Fruit fly (Drosophila melanogaster) whole organism, pupa: Measurements from ENCODE around the gene CG4367.

Experiments used
- CG10348 ChIP-seq: fragments of 200-800 bp; sonication (Bioruptor generic); IDR thresholded peaks from 2 replicates; pipeline ENCODE4 v1.3.6; 2022; ENCODE audit warnings: missing biosample characterization, missing genetic modification characterization
- CG12605 ChIP-seq: fragments of 200-800 bp; sonication (Bioruptor generic); IDR thresholded peaks from 2 replicates; pipeline ENCODE4 v1.3.6; 2022; ENCODE audit warnings: missing biosample characterization, missing genetic modification characterization
- CG13204 ChIP-seq: fragments of 200-800 bp; sonication (Bioruptor generic); optimal IDR thresholded peaks from 2 replicates; lab custom pipeline; 2018; ENCODE audit warnings: missing biosample characterization, mild to moderate bottlenecking, missing genetic modification characterization, moderate library complexity
- CG14655 ChIP-seq: fragments of 200-800 bp; sonication (Bioruptor generic); optimal IDR thresholded peaks from 3 replicates; lab custom pipeline; 2017; ENCODE audit warnings: mild to moderate bottlenecking, missing biosample characterization, missing genetic modification reagents, missing genetic modification characterization
- CG15710 ChIP-seq: fragments of 200-800 bp; sonication (Bioruptor generic); optimal IDR thresholded peaks from 2 replicates; lab custom pipeline; 2018; ENCODE audit warnings: missing biosample characterization, mild to moderate bottlenecking, missing genetic modification characterization, moderate library complexity
- CG17806 ChIP-seq: fragments of 200-800 bp; sonication (Bioruptor generic); optimal IDR thresholded peaks from 2 replicates; lab custom pipeline; 2018; ENCODE audit warnings: missing biosample characterization, mild to moderate bottlenecking, missing genetic modification characterization, moderate library complexity
- CG32121 ChIP-seq: fragments of 200-800 bp; sonication (Bioruptor generic); IDR thresholded peaks from 2 replicates; pipeline ENCODE4 v1.3.6; 2022; ENCODE audit warnings: missing biosample characterization, missing genetic modification characterization
- CG34367 ChIP-seq: fragments of 200-800 bp; sonication (Bioruptor generic); optimal IDR thresholded peaks from 2 replicates; lab custom pipeline; 2018; ENCODE audit warnings: missing biosample characterization, mild to moderate bottlenecking, missing genetic modification characterization
- CG4496 ChIP-seq: fragments of 200-800 bp; sonication (Bioruptor generic); IDR thresholded peaks from 3 replicates; pipeline ENCODE4 v1.3.6; 2022; ENCODE audit warnings: missing biosample characterization, missing genetic modification characterization
- CG8159 ChIP-seq: fragments of 200-800 bp; sonication (Bioruptor generic); optimal IDR thresholded peaks from 3 replicates; lab custom pipeline; 2018; ENCODE audit warnings: missing biosample characterization, mild to moderate bottlenecking, missing genetic modification characterization, moderate library complexity
- CG8301 ChIP-seq: fragments of 200-800 bp; sonication (Bioruptor generic); optimal IDR thresholded peaks from 2 replicates; lab custom pipeline; 2018; ENCODE audit warnings: missing biosample characterization, mild to moderate bottlenecking, missing genetic modification characterization
- CG9948 ChIP-seq: fragments of 200-800 bp; sonication (Bioruptor generic); optimal IDR thresholded peaks from 2 replicates; lab custom pipeline; 2018; ENCODE audit warnings: missing biosample characterization, mild to moderate bottlenecking, missing genetic modification characterization, moderate library complexity
- D1 ChIP-seq: fragments of 200-800 bp; sonication (Bioruptor generic); optimal IDR thresholded peaks from 2 replicates; lab custom pipeline; 2018; ENCODE audit warnings: missing biosample characterization, mild to moderate bottlenecking, missing genetic modification characterization, moderate library complexity
- EcR ChIP-seq: fragments of 200-800 bp; sonication (Bioruptor generic); optimal IDR thresholded peaks from 3 replicates; lab custom pipeline; 2019; ENCODE audit warnings: missing biosample characterization, missing genetic modification characterization, mild to moderate bottlenecking, moderate library complexity, missing genetic modification reagents
- Ets98B ChIP-seq: fragments of 200-800 bp; sonication (Bioruptor generic); IDR thresholded peaks from 2 replicates; pipeline ENCODE4 v1.3.6; 2022; ENCODE audit warnings: missing biosample characterization, missing genetic modification characterization
- Pif1A ChIP-seq: fragments of 200-800 bp; sonication (Bioruptor generic); optimal IDR thresholded peaks from 3 replicates; lab custom pipeline; 2016; ENCODE audit warnings: missing biosample characterization, missing genetic modification characterization
- Pif1B ChIP-seq: fragments of 200-800 bp; sonication (Bioruptor generic); optimal IDR thresholded peaks from 3 replicates; lab custom pipeline; 2016; ENCODE audit warnings: missing biosample characterization, missing genetic modification characterization
- Snoo ChIP-seq: fragments of 200-800 bp; sonication (Bioruptor generic); optimal IDR thresholded peaks from 3 replicates; lab custom pipeline; 2017; ENCODE audit warnings: missing biosample characterization, mild to moderate bottlenecking, missing genetic modification characterization, inconsistent platforms
- fd96Ca ChIP-seq: fragments of 200-800 bp; sonication (Bioruptor generic); IDR thresholded peaks from 3 replicates; pipeline ENCODE4 v1.3.6; 2022; ENCODE audit warnings: missing biosample characterization, missing genetic modification characterization
- gl ChIP-seq: fragments of 200-800 bp; sonication (Bioruptor generic); optimal IDR thresholded peaks from 2 replicates; lab custom pipeline; 2018; ENCODE audit warnings: missing biosample characterization, mild to moderate bottlenecking, missing genetic modification characterization
- rn ChIP-seq: fragments of 200-800 bp; sonication (Bioruptor generic); IDR thresholded peaks from 2 replicates; pipeline ENCODE4 v1.3.6; 2022; ENCODE audit warnings: missing biosample characterization, missing genetic modification characterization

Gene CG4367

DNA sequence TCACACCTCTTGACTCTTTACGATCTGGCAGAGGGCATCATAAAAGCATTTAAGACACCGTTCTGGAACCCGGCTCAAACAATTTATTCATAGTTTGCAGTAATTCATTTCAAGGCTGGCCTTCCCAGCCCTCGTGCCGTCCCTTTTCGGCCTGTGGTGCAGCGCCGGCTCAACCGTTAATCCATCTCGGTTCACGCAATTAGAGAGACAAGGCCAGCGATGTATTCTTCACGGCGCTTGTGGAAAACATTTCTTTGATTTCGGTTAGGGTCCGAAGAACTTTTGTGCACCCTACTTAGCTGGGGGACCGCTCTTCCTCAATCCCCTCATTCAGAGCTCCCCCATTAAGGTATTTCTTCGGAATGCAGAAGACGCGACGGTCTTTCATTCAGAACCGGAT lies 13.7 kb downstream of the CG4367 start:
- no peak for TF ChIP-seq Snoo (tag; lab: Kevin White, UChicago)
- no peak for TF ChIP-seq fd96Ca (GFP tag; lab: Robert Waterston, UW)
- TF ChIP-seq CG13204 (GFP tag; lab: Kevin White, UChicago): peak; percentile 9
- TF ChIP-seq EcR: peak; percentile 22

DNA sequence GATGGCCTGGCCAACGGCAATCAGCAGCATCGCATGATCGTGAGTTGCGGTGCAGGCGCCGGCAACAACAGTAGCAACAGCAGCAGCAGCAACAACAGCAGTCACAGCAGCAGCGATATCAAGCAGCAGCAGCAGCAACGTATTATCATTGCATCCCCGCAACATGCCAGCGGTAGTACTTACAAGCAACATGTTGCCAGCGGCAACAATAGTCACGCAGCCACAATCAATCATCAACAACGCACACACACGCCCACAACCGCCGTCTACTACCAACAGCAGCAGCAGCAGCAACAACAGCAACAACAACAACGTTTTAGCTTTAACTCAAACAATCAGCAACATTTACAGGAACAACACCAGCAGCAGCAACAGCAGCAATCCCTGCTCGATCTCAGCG lies 16.2 kb downstream of the CG4367 start:
- no peak for TF ChIP-seq CG14655 (GFP tag; lab: Kevin White, UChicago)
- no peak for TF ChIP-seq CG4496 (GFP tag; lab: Robert Waterston, UW)
- no peak for TF ChIP-seq rn (GFP tag; lab: Robert Waterston, UW)
- TF ChIP-seq CG10348 (GFP tag; lab: Robert Waterston, UW): no peak
- TF ChIP-seq Snoo (tag; lab: Kevin White, UChicago): no peak
- no peak for TF ChIP-seq D1
- no peak for TF ChIP-seq CG13204 (GFP tag; lab: Kevin White, UChicago)
- TF ChIP-seq gl: no peak
- no peak for TF ChIP-seq CG34367 (tag; lab: Kevin White, UChicago)
- no peak for TF ChIP-seq CG17806
- no peak for TF ChIP-seq Pif1A
- no peak for TF ChIP-seq CG32121 (GFP tag; lab: Robert Waterston, UW)
- no peak for TF ChIP-seq EcR
- no peak for TF ChIP-seq Pif1B (GFP tag; lab: Kevin White, UChicago)
- TF ChIP-seq CG8301: no peak
- TF ChIP-seq Ets98B (GFP tag; lab: Robert Waterston, UW): no peak
- no peak for TF ChIP-seq fd96Ca (GFP tag; lab: Robert Waterston, UW)
- TF ChIP-seq CG12605: no peak
- TF ChIP-seq, all 21 proteins: peak for 0

DNA sequence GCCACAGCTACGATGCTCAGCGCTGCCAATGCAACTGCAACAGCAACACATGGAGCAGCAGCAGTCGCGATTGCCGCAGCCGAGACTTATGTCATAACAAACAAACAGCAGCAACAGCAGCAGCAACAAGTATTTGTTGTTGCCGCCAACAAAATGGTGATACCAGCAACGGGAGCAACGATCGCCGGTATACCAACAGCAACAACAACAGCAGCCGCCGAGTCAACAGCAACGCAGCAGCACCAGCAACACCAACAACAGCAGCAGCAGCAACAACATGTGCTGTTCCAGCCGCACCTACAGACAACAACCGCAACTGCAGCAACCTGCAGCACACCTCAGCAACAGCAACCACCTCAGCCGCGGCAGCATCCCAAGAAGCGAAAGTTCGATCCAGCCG lies 16.7 kb downstream of the CG4367 start:
- no peak for TF ChIP-seq Pif1A
- no peak for TF ChIP-seq CG4496 (GFP tag; lab: Robert Waterston, UW)
- TF ChIP-seq EcR: peak; percentile 57
- TF ChIP-seq CG13204 (GFP tag; lab: Kevin White, UChicago): no peak
- TF ChIP-seq, all 21 proteins: peak for 1

DNA sequence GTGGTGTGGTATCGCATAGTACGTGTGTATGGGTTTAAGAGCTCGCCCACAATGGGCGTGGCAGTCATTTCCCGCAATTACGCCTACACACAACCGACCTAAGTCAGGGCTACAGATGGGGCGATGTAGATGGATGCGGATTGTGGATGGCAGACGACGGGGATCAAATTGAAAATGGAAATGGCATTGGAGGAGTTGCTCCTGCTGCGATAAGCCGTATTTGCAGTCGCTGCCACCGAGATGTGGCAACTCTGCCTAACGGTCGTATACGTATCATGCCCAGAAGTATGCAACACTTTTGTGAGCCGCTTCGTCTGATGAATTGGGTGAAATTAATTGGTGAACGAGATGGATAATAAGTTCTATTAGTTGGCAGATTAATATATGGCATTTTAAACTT lies 18.0 kb downstream of the CG4367 start:
- no peak for TF ChIP-seq EcR
- TF ChIP-seq CG15710 (tag; lab: Kevin White, UChicago): no peak
- TF ChIP-seq CG8159 (tag; lab: Kevin White, UChicago): no peak
- TF ChIP-seq CG12605: no peak
- TF ChIP-seq Pif1B (GFP tag; lab: Kevin White, UChicago): no peak
- no peak for TF ChIP-seq CG17806
- no peak for TF ChIP-seq Pif1A
- TF ChIP-seq CG9948 (tag; lab: Kevin White, UChicago): no peak
- TF ChIP-seq CG4496 (GFP tag; lab: Robert Waterston, UW): no peak
- TF ChIP-seq CG32121 (GFP tag; lab: Robert Waterston, UW): no peak
- no peak for TF ChIP-seq CG13204 (GFP tag; lab: Kevin White, UChicago)

dm6 chr3R:20285678-20286449 lies 18.9 kb downstream of the CG4367 start:
- TF ChIP-seq CG10348 (GFP tag; lab: Robert Waterston, UW): no peak
- TF ChIP-seq CG34367 (tag; lab: Kevin White, UChicago): peak; percentile 56
- TF ChIP-seq Ets98B (GFP tag; lab: Robert Waterston, UW): peak; percentile 44
- TF ChIP-seq D1: no peak
- peak; percentile 11 for TF ChIP-seq CG13204 (GFP tag; lab: Kevin White, UChicago)
- peak; percentile 77 for TF ChIP-seq CG8301
- peak; percentile 60; the same call in 1 of the 2 replicates for TF ChIP-seq CG12605
- TF ChIP-seq Pif1B (GFP tag; lab: Kevin White, UChicago): peak; percentile 27
- TF ChIP-seq CG15710 (tag; lab: Kevin White, UChicago): peak; percentile 58
- no peak; the same call in 1 of the 2 replicates for TF ChIP-seq CG32121 (GFP tag; lab: Robert Waterston, UW)
- TF ChIP-seq CG4496 (GFP tag; lab: Robert Waterston, UW): peak; percentile 77
- peak; percentile 68 for TF ChIP-seq CG9948 (tag; lab: Kevin White, UChicago)
- no peak for TF ChIP-seq rn (GFP tag; lab: Robert Waterston, UW)
- TF ChIP-seq CG8159 (tag; lab: Kevin White, UChicago): peak; percentile 69
- no peak for TF ChIP-seq gl
- TF ChIP-seq Pif1A: peak; percentile 47
- TF ChIP-seq CG14655 (GFP tag; lab: Kevin White, UChicago): peak; percentile 79
- peak; percentile 68 for TF ChIP-seq CG17806
- TF ChIP-seq fd96Ca (GFP tag; lab: Robert Waterston, UW): peak; percentile 71; the same call in 2 of the 3 replicates
- no peak for TF ChIP-seq EcR
- peak; percentile 32 for TF ChIP-seq Snoo (tag; lab: Kevin White, UChicago)
- TF ChIP-seq, all 21 proteins: peak for 15

- peak; percentile 76 for TF ChIP-seq Ets98B (GFP tag; lab: Robert Waterston, UW)
- peak; percentile 53 for TF ChIP-seq CG34367 (tag; lab: Kevin White, UChicago)
- peak; percentile 65; the same call in 1 of the 2 replicates for TF ChIP-seq CG12605
- TF ChIP-seq CG15710 (tag; lab: Kevin White, UChicago): peak; percentile 37
- peak; percentile 3 for TF ChIP-seq Snoo (tag; lab: Kevin White, UChicago)
- TF ChIP-seq CG4496 (GFP tag; lab: Robert Waterston, UW): peak; percentile 85
- TF ChIP-seq CG9948 (tag; lab: Kevin White, UChicago): peak; percentile 72
- peak; percentile 87 for TF ChIP-seq CG14655 (GFP tag; lab: Kevin White, UChicago)
- peak; percentile 67 for TF ChIP-seq Pif1B (GFP tag; lab: Kevin White, UChicago)
- peak; percentile 31; the same call in 1 of the 2 replicates for TF ChIP-seq rn (GFP tag; lab: Robert Waterston, UW)
- peak; percentile 68 for TF ChIP-seq CG17806
- TF ChIP-seq CG8159 (tag; lab: Kevin White, UChicago): peak; percentile 64
- peak; percentile 67 for TF ChIP-seq Pif1A
- TF ChIP-seq gl: no peak
- TF ChIP-seq CG32121 (GFP tag; lab: Robert Waterston, UW): peak; percentile 44; the same call in 1 of the 2 replicates
- TF ChIP-seq CG8301: peak; percentile 81
- 0 out of 2 replicates have a peak, but pooled peaks have one; percentile 31 for TF ChIP-seq CG10348 (GFP tag; lab: Robert Waterston, UW)
- TF ChIP-seq EcR: peak; percentile 99
- TF ChIP-seq CG13204 (GFP tag; lab: Kevin White, UChicago): peak; percentile 27
- peak; percentile 45; the same call in 1 of the 3 replicates for TF ChIP-seq fd96Ca (GFP tag; lab: Robert Waterston, UW)
- no peak for TF ChIP-seq D1
These were observed 20.5 kb downstream of the CG4367 start for dm6 chr3R:20284140-20284911.
